Worm (Caenorhabditis elegans) whole organism, late embryonic: ENCODE results near the gene dnpp-1.

ENCODE experiments used
- C08G9.2 ChIP-seq: sonication (generic microtip); optimal IDR thresholded peaks from 2 replicates; lab custom pipeline; 2016; ENCODE audit warnings: mild to moderate bottlenecking, missing genetic modification characterization, moderate library complexity, missing compliant biosample characterization
- C38D4.7 ChIP-seq: fragments of 200-800 bp; sonication (Bioruptor generic); optimal IDR thresholded peaks from 2 replicates; lab custom pipeline; 2018; ENCODE audit warnings: mild to moderate bottlenecking, missing genetic modification characterization, moderate library complexity, missing compliant biosample characterization
- F13H6.1 ChIP-seq: sonication (generic microtip); optimal IDR thresholded peaks from 2 replicates; lab custom pipeline; 2016; ENCODE audit warnings: missing genetic modification characterization, missing compliant biosample characterization
- K02D7.2 ChIP-seq: sonication (generic microtip); optimal IDR thresholded peaks from 2 replicates; lab custom pipeline; 2017; ENCODE audit warnings: mild to moderate bottlenecking, missing genetic modification characterization, missing compliant biosample characterization
- K09A11.1 ChIP-seq: sonication (generic microtip); optimal IDR thresholded peaks from 2 replicates; lab custom pipeline; 2017; ENCODE audit warnings: antibody characterized with exemption, mild to moderate bottlenecking, missing genetic modification characterization, missing compliant biosample characterization; ENCODE audit not compliant: insufficient read depth
- T23F11.4 ChIP-seq: fragments of 200-800 bp; sonication (Bioruptor generic); optimal IDR thresholded peaks from 2 replicates; lab custom pipeline; 2018; ENCODE audit warnings: mild to moderate bottlenecking, missing genetic modification characterization, missing compliant biosample characterization
- ahr-1 ChIP-seq: sonication (generic microtip); optimal IDR thresholded peaks from 2 replicates; lab custom pipeline; 2016; ENCODE audit warnings: missing genetic modification characterization, missing compliant biosample characterization
- ceh-18 ChIP-seq: sonication (generic microtip); optimal IDR thresholded peaks from 2 replicates; lab custom pipeline; 2016; ENCODE audit warnings: missing genetic modification characterization, missing compliant biosample characterization
- ceh-22 ChIP-seq: sonication (generic microtip); optimal IDR thresholded peaks from 2 replicates; lab custom pipeline; 2017; ENCODE audit warnings: missing biosample characterization, missing genetic modification characterization
- ceh-45 ChIP-seq: fragments of 200-800 bp; sonication (Bioruptor generic); IDR thresholded peaks from 2 replicates; pipeline ENCODE4 v1.3.6; 2022; ENCODE audit warnings: missing genetic modification reagents, missing genetic modification characterization, missing compliant biosample characterization
- dve-1 ChIP-seq: sonication (generic microtip); optimal IDR thresholded peaks from 2 replicates; lab custom pipeline; 2017; ENCODE audit warnings: antibody characterized with exemption, mild to moderate bottlenecking, missing genetic modification characterization, missing compliant biosample characterization
- ets-4 ChIP-seq: sonication (generic microtip); optimal IDR thresholded peaks from 2 replicates; lab custom pipeline; 2016; ENCODE audit warnings: missing genetic modification characterization, missing compliant biosample characterization
- eyg-1 ChIP-seq: sonication (generic microtip); optimal IDR thresholded peaks from 2 replicates; lab custom pipeline; 2016; ENCODE audit warnings: missing genotype, missing genetic modification characterization, missing compliant biosample characterization
- fkh-6 ChIP-seq: sonication (generic microtip); optimal IDR thresholded peaks from 2 replicates; lab custom pipeline; 2016; ENCODE audit warnings: missing genetic modification characterization, missing compliant biosample characterization
- gmeb-2 ChIP-seq: sonication (generic microtip); optimal IDR thresholded peaks from 2 replicates; lab custom pipeline; 2016; ENCODE audit warnings: missing genetic modification characterization, inconsistent platforms, missing compliant biosample characterization
- hlh-13 ChIP-seq: fragments of 200-800 bp; sonication (Bioruptor generic); optimal IDR thresholded peaks from 2 replicates; lab custom pipeline; 2018; ENCODE audit warnings: mild to moderate bottlenecking, missing genetic modification characterization, missing compliant biosample characterization
- hlh-8 ChIP-seq: sonication (generic microtip); optimal IDR thresholded peaks from 2 replicates; lab custom pipeline; 2016; ENCODE audit warnings: missing genotype, missing genetic modification characterization, missing compliant biosample characterization
- lim-6 ChIP-seq: sonication (generic microtip); optimal IDR thresholded peaks from 2 replicates; lab custom pipeline; 2016; ENCODE audit warnings: missing genetic modification characterization, missing compliant biosample characterization
- lin-11 ChIP-seq: fragments of 200-800 bp; sonication (Bioruptor generic); optimal IDR thresholded peaks from 2 replicates; lab custom pipeline; 2018; ENCODE audit warnings: mild to moderate bottlenecking, missing genetic modification characterization, missing compliant biosample characterization
- madf-2 ChIP-seq: sonication (generic microtip); optimal IDR thresholded peaks from 2 replicates; lab custom pipeline; 2017; ENCODE audit warnings: missing genetic modification characterization, missing compliant biosample characterization
- nfya-1 ChIP-seq: sonication (generic microtip); optimal IDR thresholded peaks from 2 replicates; lab custom pipeline; 2017; ENCODE audit warnings: missing genetic modification characterization, mild to moderate bottlenecking, missing compliant biosample characterization, antibody characterized with exemption, moderate library complexity
- nhr-232 ChIP-seq: sonication (generic microtip); optimal IDR thresholded peaks from 2 replicates; lab custom pipeline; 2016; ENCODE audit warnings: missing genetic modification characterization, missing compliant biosample characterization
- odd-2 ChIP-seq: sonication (generic microtip); optimal IDR thresholded peaks from 2 replicates; lab custom pipeline; 2017; ENCODE audit warnings: antibody characterized with exemption, mild to moderate bottlenecking, missing genetic modification characterization, missing compliant biosample characterization
- pax-1 ChIP-seq: fragments of 150-350 bp; optimal IDR thresholded peaks from 2 replicates; lab custom pipeline; 2014; ENCODE audit warnings: missing biosample characterization, missing genetic modification characterization
- pha-2 ChIP-seq: sonication (generic microtip); optimal IDR thresholded peaks from 2 replicates; lab custom pipeline; 2017; ENCODE audit warnings: mild to moderate bottlenecking, missing genetic modification characterization, missing compliant biosample characterization
- pha-4 ChIP-seq: fragments of 150-350 bp; optimal IDR thresholded peaks from 2 replicates; lab custom pipeline; 2018; ENCODE audit warnings: missing biosample characterization, missing genetic modification reagents, missing genetic modification characterization
- pros-1 ChIP-seq: fragments of 150-350 bp; optimal IDR thresholded peaks from 2 replicates; lab custom pipeline; 2014; ENCODE audit warnings: missing biosample characterization, missing genetic modification reagents, missing genetic modification characterization
- sox-2 ChIP-seq: fragments of 200-800 bp; sonication (Bioruptor generic); IDR thresholded peaks from 2 replicates; pipeline ENCODE4 v1.3.6; 2022; ENCODE audit warnings: missing genetic modification reagents, missing genetic modification characterization, missing compliant biosample characterization
- tbx-7 ChIP-seq: sonication (generic microtip); optimal IDR thresholded peaks from 2 replicates; lab custom pipeline; 2016; ENCODE audit warnings: missing genotype, missing genetic modification characterization, missing compliant biosample characterization
- ttx-3 ChIP-seq: sonication (generic microtip); optimal IDR thresholded peaks from 2 replicates; lab custom pipeline; 2016; ENCODE audit warnings: missing genetic modification reagents, missing genetic modification characterization, missing compliant biosample characterization
- unc-3 ChIP-seq, 2 experiments: fragments of 200-800 bp in 1 of 2; sonication (Bioruptor generic) in 1 of 2; sonication (generic microtip) in 1 of 2; conservative IDR thresholded peaks in 1 of 2; optimal IDR thresholded peaks in 1 of 2; 2 replicates each; pipeline versions ENCODE4 v1.3.6 to Lab custom; 2016 to 2022; ENCODE audit warnings: missing compliant biosample characterization in 2 of 2, missing genetic modification characterization in 2 of 2, missing genetic modification reagents in 1 of 2
- unc-55 ChIP-seq: sonication (generic microtip); optimal IDR thresholded peaks from 2 replicates; lab custom pipeline; 2017; ENCODE audit warnings: missing biosample characterization, missing genetic modification reagents, missing genetic modification characterization
- unc-86 ChIP-seq: sonication (generic microtip); optimal IDR thresholded peaks from 2 replicates; lab custom pipeline; 2016; ENCODE audit warnings: missing genetic modification characterization, missing compliant biosample characterization
- zip-5 ChIP-seq: sonication (generic microtip); optimal IDR thresholded peaks from 2 replicates; lab custom pipeline; 2016; ENCODE audit warnings: missing genetic modification characterization, missing compliant biosample characterization

The dnpp-1 gene

ce11 chrIII:5895913-5896312 is 32.3 kb upstream of the dnpp-1 start, which contains the start of gene pxl-1:
pxl-1 (minus strand) TSS chrIII:5896013.
- TF ChIP-seq gmeb-2 (tag; lab: Kevin White, UChicago) (no peak), pax-1 (no peak), madf-2 (tag; lab: Kevin White, UChicago) (no peak), nhr-232 (no peak), ttx-3 (tag; lab: Kevin White, UChicago) (no peak), fkh-6 (no peak)

ce11 chrIII:5892909-5893308 is 29.3 kb upstream of the dnpp-1 start:
- TF ChIP-seq lim-6 (tag; lab: Kevin White, UChicago) (no peak), ceh-18 (tag; lab: Kevin White, UChicago) (peak; percentile 15), hlh-13 (GFP tag; lab: Kevin White, UChicago) (no peak), nfya-1 (tag; lab: Kevin White, UChicago) (no peak), F13H6.1 (tag; lab: Kevin White, UChicago) (no peak), ahr-1 (tag; lab: Kevin White, UChicago) (no peak), tbx-7 (tag; lab: Kevin White, UChicago) (no peak), T23F11.4 (GFP tag; lab: Kevin White, UChicago) (no peak)

ce11 chrIII:5888675-5889074 is 25.1 kb upstream of the dnpp-1 start, which contains the start of gene C28H8.8:
C28H8.8 (minus strand) TSS chrIII:5888775.
- no peak for TF ChIP-seq unc-3 (GFP tag; conservative IDR thresholded peaks at IDR 0.05; lab: Robert Waterston, UW)
- no peak for TF ChIP-seq unc-3 (tag; optimal IDR thresholded peaks at IDR 0.05; lab: Kevin White, UChicago)
- TF ChIP-seq K09A11.1 (tag; lab: Kevin White, UChicago) = no peak
- no peak for TF ChIP-seq pha-4 (tag; lab: Kevin White, UChicago)
- TF ChIP-seq C08G9.2 (tag; lab: Kevin White, UChicago) = no peak
- TF ChIP-seq sox-2 = no peak
- no peak for TF ChIP-seq gmeb-2 (tag; lab: Kevin White, UChicago)
- no peak for TF ChIP-seq lin-11 (tag; lab: Kevin White, UChicago)
- TF ChIP-seq, all 69 proteins: peak for 0

- TF ChIP-seq zip-5 (tag; lab: Kevin White, UChicago) (no peak), odd-2 (tag; lab: Kevin White, UChicago) (no peak)
Observed at ce11 chrIII:5886893-5887292, 23.3 kb upstream of the dnpp-1 start, which contains the start of gene C28H8.7. C28H8.7 (minus strand) TSS chrIII:5886993.

- TF ChIP-seq sox-2 (no peak), K09A11.1 (tag; lab: Kevin White, UChicago) (no peak), nfya-1 (tag; lab: Kevin White, UChicago) (no peak), T23F11.4 (GFP tag; lab: Kevin White, UChicago) (no peak), eyg-1 (no peak), unc-86 (tag; lab: Kevin White, UChicago) (no peak), ceh-22 (tag; lab: Kevin White, UChicago) (no peak), hlh-8 (tag; lab: Kevin White, UChicago) (no peak)
Observed at ce11 chrIII:5884459-5884858, 20.9 kb upstream of the dnpp-1 start.

ce11 chrIII:5884007-5884406 is 20.4 kb upstream of the dnpp-1 start, which contains the start of gene C28H8.5:
C28H8.5 (plus strand) TSS chrIII:5884307.
- TF ChIP-seq zip-5 (tag; lab: Kevin White, UChicago) (no peak), ceh-45 (GFP tag; lab: Robert Waterston, UW) (no peak), K09A11.1 (tag; lab: Kevin White, UChicago) (no peak), pha-2 (tag; lab: Kevin White, UChicago) (no peak), pros-1 (tag; lab: Kevin White, UChicago) (no peak), C38D4.7 (no peak), unc-55 (GFP tag; lab: Kevin White, UChicago) (no peak), dve-1 (tag; lab: Kevin White, UChicago) (no peak), ets-4 (tag; lab: Kevin White, UChicago) (no peak), eyg-1 (no peak), K02D7.2 (no peak)
